Worm (Caenorhabditis elegans) whole organism, L1 larva: ENCODE data around the gene cdl-1.

Source experiments
- C04F5.9 ChIP-seq: sonication (generic microtip); optimal IDR thresholded peaks from 2 replicates; lab custom pipeline; 2016; ENCODE audit warnings: missing genetic modification characterization, missing compliant biosample characterization
- C16A3.4 ChIP-seq: fragments of 150-350 bp; optimal IDR thresholded peaks from 2 replicates; lab custom pipeline; 2014; ENCODE audit warnings: missing biosample characterization, missing genetic modification characterization
- C34B4.2 ChIP-seq: sonication (generic microtip); optimal IDR thresholded peaks from 2 replicates; lab custom pipeline; 2017; ENCODE audit warnings: mild to moderate bottlenecking, missing genetic modification characterization, missing compliant biosample characterization
- F16B12.6 ChIP-seq: fragments of 150-350 bp; optimal IDR thresholded peaks from 2 replicates; lab custom pipeline; 2014; ENCODE audit warnings: missing biosample characterization, missing genetic modification characterization
- aha-1 ChIP-seq: fragments of 150-350 bp; optimal IDR thresholded peaks from 2 replicates; lab custom pipeline; 2014; ENCODE audit warnings: missing biosample characterization, missing genetic modification characterization
- aly-2 ChIP-seq: fragments of 150-350 bp; optimal IDR thresholded peaks from 2 replicates; lab custom pipeline; 2014; ENCODE audit warnings: missing biosample characterization, missing genetic modification characterization
- ama-1 ChIP-seq: fragments of 150-350 bp; optimal IDR thresholded peaks from 2 replicates; lab custom pipeline; 2014
- blmp-1 ChIP-seq: fragments of 150-350 bp; optimal IDR thresholded peaks from 2 replicates; lab custom pipeline; 2014; ENCODE audit warnings: missing biosample characterization, missing genetic modification characterization
- ceh-63 ChIP-seq: fragments of 200-800 bp; sonication (Bioruptor generic); optimal IDR thresholded peaks from 2 replicates; lab custom pipeline; 2018; ENCODE audit warnings: mild to moderate bottlenecking, missing genetic modification characterization, missing compliant biosample characterization
- ceh-8 ChIP-seq: fragments of 200-800 bp; sonication (Bioruptor generic); optimal IDR thresholded peaks from 2 replicates; lab custom pipeline; 2018; ENCODE audit warnings: mild to moderate bottlenecking, missing genetic modification characterization, moderate library complexity, missing compliant biosample characterization
- ceh-82 ChIP-seq, 3 experiments: fragments of 150-350 bp in 1 of 3; sonication (generic microtip) in 2 of 3; optimal IDR thresholded peaks; 2 replicates each; lab custom pipeline; 2014 to 2017; ENCODE audit warnings: missing biosample characterization in 3 of 3, missing genetic modification characterization in 3 of 3
- ceh-88 ChIP-seq: fragments of 200-800 bp; sonication (Bioruptor generic); IDR thresholded peaks from 2 replicates; pipeline ENCODE4 v1.3.6; 2022; ENCODE audit warnings: missing genetic modification characterization, missing compliant biosample characterization
- ceh-90 ChIP-seq: sonication (generic microtip); optimal IDR thresholded peaks from 2 replicates; lab custom pipeline; 2016; ENCODE audit warnings: missing genetic modification characterization, missing compliant biosample characterization
- ces-1 ChIP-seq: fragments of 150-350 bp; optimal IDR thresholded peaks from 2 replicates; lab custom pipeline; 2014; ENCODE audit warnings: missing biosample characterization, missing genetic modification reagents, missing genetic modification characterization
- dsc-1 ChIP-seq: sonication (generic microtip); optimal IDR thresholded peaks from 2 replicates; lab custom pipeline; 2016; ENCODE audit warnings: mild to moderate bottlenecking, missing genetic modification characterization, missing compliant biosample characterization
- efl-1 ChIP-seq, 4 experiments: fragments of 150-350 bp; optimal IDR thresholded peaks in 3 of 4; peaks in 1 of 4; 1 replicate in 1 of 4; 2 replicates in 3 of 4; lab custom pipeline; 2014; ENCODE audit warnings: missing biosample characterization in 2 of 4, missing genetic modification characterization in 2 of 4, missing genetic modification reagents in 2 of 4
- efl-3 ChIP-seq: fragments of 200-800 bp; sonication (Bioruptor generic); optimal IDR thresholded peaks from 2 replicates; lab custom pipeline; 2018; ENCODE audit warnings: mild to moderate bottlenecking, missing genetic modification characterization, missing compliant biosample characterization
- egl-13 ChIP-seq: sonication (generic microtip); optimal IDR thresholded peaks from 2 replicates; lab custom pipeline; 2016; ENCODE audit warnings: missing genotype, missing genetic modification reagents, missing genetic modification characterization, missing compliant biosample characterization
- egl-27 ChIP-seq, 2 experiments: fragments of 150-350 bp in 1 of 2; sonication (generic microtip); optimal IDR thresholded peaks; 3 replicates each; lab custom pipeline; 2017 to 2018; ENCODE audit warnings: missing biosample characterization in 2 of 2, missing genetic modification characterization in 2 of 2, missing genetic modification reagents in 2 of 2
- elt-2 ChIP-seq: sonication (generic microtip); optimal IDR thresholded peaks from 2 replicates; lab custom pipeline; 2016; ENCODE audit warnings: missing genetic modification characterization, mild to moderate bottlenecking, inconsistent platforms, missing compliant biosample characterization, missing genetic modification reagents
- elt-3 ChIP-seq, 6 experiments: fragments of 150-350 bp in 1 of 6; sonication (generic microtip); optimal IDR thresholded peaks; 2 replicates each; lab custom pipeline; 2017 to 2018; ENCODE audit warnings: missing biosample characterization in 6 of 6, missing genetic modification characterization in 6 of 6, inconsistent platforms in 1 of 6
- ets-5 ChIP-seq: fragments of 200-800 bp; sonication (Bioruptor generic); IDR thresholded peaks from 2 replicates; pipeline ENCODE4 v1.3.6; 2022; ENCODE audit warnings: missing genetic modification characterization, missing compliant biosample characterization
- fkh-4 ChIP-seq: sonication (generic microtip); optimal IDR thresholded peaks from 2 replicates; lab custom pipeline; 2016; ENCODE audit warnings: missing compliant biosample characterization, missing genetic modification characterization, borderline replicate concordance
- fkh-8 ChIP-seq: sonication (generic microtip); optimal IDR thresholded peaks from 2 replicates; lab custom pipeline; 2016; ENCODE audit warnings: mild to moderate bottlenecking, missing genetic modification characterization, missing compliant biosample characterization
- fos-1 ChIP-seq: fragments of 150-350 bp; optimal IDR thresholded peaks from 2 replicates; lab custom pipeline; 2014; ENCODE audit warnings: missing biosample characterization, missing genetic modification characterization
- hlh-17 ChIP-seq: fragments of 200-800 bp; sonication (Bioruptor generic); optimal IDR thresholded peaks from 2 replicates; lab custom pipeline; 2018; ENCODE audit warnings: missing genetic modification characterization, mild to moderate bottlenecking, missing compliant biosample characterization, moderate library complexity, borderline replicate concordance
- hlh-4 ChIP-seq: sonication (generic microtip); optimal IDR thresholded peaks from 2 replicates; lab custom pipeline; 2016; ENCODE audit warnings: mild to moderate bottlenecking, missing genetic modification characterization, missing compliant biosample characterization
- hpl-2 ChIP-seq: fragments of 150-350 bp; optimal IDR thresholded peaks from 2 replicates; lab custom pipeline; 2014; ENCODE audit warnings: missing biosample characterization, missing genetic modification reagents, missing genetic modification characterization
- isw-1 ChIP-seq: fragments of 200-800 bp; sonication (Bioruptor generic); IDR thresholded peaks from 2 replicates; pipeline ENCODE4 v1.3.6; 2022; ENCODE audit warnings: missing genetic modification characterization, missing compliant biosample characterization
- jun-1 ChIP-seq: fragments of 150-350 bp; optimal IDR thresholded peaks from 2 replicates; lab custom pipeline; 2014; ENCODE audit warnings: missing biosample characterization, missing genetic modification reagents, missing genetic modification characterization
- lin-14 ChIP-seq: fragments of 200-800 bp; sonication (Bioruptor generic); optimal IDR thresholded peaks from 2 replicates; lab custom pipeline; 2018; ENCODE audit warnings: mild to moderate bottlenecking, missing genetic modification characterization, moderate library complexity, missing compliant biosample characterization
- lin-15B ChIP-seq: fragments of 150-350 bp; sonication (generic microtip); optimal IDR thresholded peaks from 3 replicates; lab custom pipeline; 2014; ENCODE audit warnings: missing biosample characterization, missing genetic modification characterization
- lin-35 ChIP-seq, 2 experiments: fragments of 150-350 bp; optimal IDR thresholded peaks; 2 replicates each; lab custom pipeline; 2014; ENCODE audit warnings: missing biosample characterization in 2 of 2, missing genetic modification characterization in 2 of 2, missing genetic modification reagents in 2 of 2
- lin-39 ChIP-seq: fragments of 150-350 bp; optimal IDR thresholded peaks from 2 replicates; lab custom pipeline; 2014; ENCODE audit warnings: missing biosample characterization, missing genetic modification reagents, missing genetic modification characterization
- lir-3 ChIP-seq: sonication (generic microtip); optimal IDR thresholded peaks from 2 replicates; lab custom pipeline; 2016; ENCODE audit warnings: mild to moderate bottlenecking, missing genetic modification characterization, moderate library complexity, missing compliant biosample characterization; ENCODE audit not compliant: poor library complexity
- lsy-2 ChIP-seq, 2 experiments: fragments of 150-350 bp; optimal IDR thresholded peaks; 2 replicates each; lab custom pipeline; 2014; ENCODE audit warnings: missing biosample characterization in 2 of 2, missing genetic modification characterization in 2 of 2
- mab-9 ChIP-seq: fragments of 200-800 bp; sonication (Bioruptor generic); IDR thresholded peaks from 2 replicates; pipeline ENCODE4 v1.3.6; 2022; ENCODE audit warnings: missing genetic modification reagents, missing genetic modification characterization, missing compliant biosample characterization
- mep-1 ChIP-seq: fragments of 150-350 bp; optimal IDR thresholded peaks from 2 replicates; lab custom pipeline; 2014; ENCODE audit warnings: missing biosample characterization, missing genetic modification characterization
- nhr-11 ChIP-seq: fragments of 150-350 bp; optimal IDR thresholded peaks from 2 replicates; lab custom pipeline; 2014; ENCODE audit warnings: missing biosample characterization, missing genetic modification characterization
- nhr-12 ChIP-seq: sonication (generic microtip); optimal IDR thresholded peaks from 2 replicates; lab custom pipeline; 2017; ENCODE audit warnings: missing biosample characterization, missing genetic modification characterization
- nhr-20 ChIP-seq: sonication (generic microtip); optimal IDR thresholded peaks from 2 replicates; lab custom pipeline; 2016; ENCODE audit warnings: mild to moderate bottlenecking, missing genetic modification characterization, missing compliant biosample characterization
- nhr-71 ChIP-seq: sonication (generic microtip); optimal IDR thresholded peaks from 2 replicates; lab custom pipeline; 2016; ENCODE audit warnings: mild to moderate bottlenecking, missing genetic modification characterization, moderate library complexity, missing compliant biosample characterization
- nhr-76 ChIP-seq: sonication (generic microtip); optimal IDR thresholded peaks from 2 replicates; lab custom pipeline; 2017; ENCODE audit warnings: missing biosample characterization, missing genetic modification characterization
- nhr-84 ChIP-seq: sonication (generic microtip); optimal IDR thresholded peaks from 2 replicates; lab custom pipeline; 2017; ENCODE audit warnings: missing biosample characterization, missing genetic modification characterization
- pqm-1 ChIP-seq: sonication (generic microtip); optimal IDR thresholded peaks from 3 replicates; lab custom pipeline; 2017; ENCODE audit warnings: missing biosample characterization, missing genetic modification characterization
- skn-1 ChIP-seq: fragments of 150-350 bp; optimal IDR thresholded peaks from 2 replicates; lab custom pipeline; 2014; ENCODE audit warnings: missing biosample characterization, missing genetic modification characterization
- snu-23 ChIP-seq: sonication (generic microtip); optimal IDR thresholded peaks from 2 replicates; lab custom pipeline; 2016; ENCODE audit warnings: missing genetic modification characterization, missing compliant biosample characterization
- sox-4 ChIP-seq: sonication (generic microtip); optimal IDR thresholded peaks from 2 replicates; lab custom pipeline; 2016; ENCODE audit warnings: missing genetic modification characterization, missing compliant biosample characterization
- sptf-1 ChIP-seq: fragments of 150-350 bp; optimal IDR thresholded peaks from 2 replicates; lab custom pipeline; 2014; ENCODE audit warnings: missing biosample characterization, missing genetic modification characterization
- sup-37 ChIP-seq: fragments of 200-800 bp; sonication (Bioruptor generic); optimal IDR thresholded peaks from 2 replicates; lab custom pipeline; 2018; ENCODE audit warnings: mild to moderate bottlenecking, missing genetic modification characterization, missing compliant biosample characterization
- unc-86 ChIP-seq: sonication (generic microtip); optimal IDR thresholded peaks from 2 replicates; lab custom pipeline; 2016; ENCODE audit warnings: missing genetic modification characterization, missing compliant biosample characterization
- zip-4 ChIP-seq: fragments of 200-800 bp; sonication (Bioruptor generic); optimal IDR thresholded peaks from 2 replicates; lab custom pipeline; 2018; ENCODE audit warnings: mild to moderate bottlenecking, missing genetic modification characterization, moderate library complexity, missing compliant biosample characterization
- ztf-11 ChIP-seq, 2 experiments: sonication (generic microtip); optimal IDR thresholded peaks; 2 replicates each; lab custom pipeline; 2016 to 2017; ENCODE audit warnings: missing genetic modification characterization in 2 of 2, missing biosample characterization in 1 of 2, missing compliant biosample characterization in 1 of 2

Gene cdl-1

DNA sequence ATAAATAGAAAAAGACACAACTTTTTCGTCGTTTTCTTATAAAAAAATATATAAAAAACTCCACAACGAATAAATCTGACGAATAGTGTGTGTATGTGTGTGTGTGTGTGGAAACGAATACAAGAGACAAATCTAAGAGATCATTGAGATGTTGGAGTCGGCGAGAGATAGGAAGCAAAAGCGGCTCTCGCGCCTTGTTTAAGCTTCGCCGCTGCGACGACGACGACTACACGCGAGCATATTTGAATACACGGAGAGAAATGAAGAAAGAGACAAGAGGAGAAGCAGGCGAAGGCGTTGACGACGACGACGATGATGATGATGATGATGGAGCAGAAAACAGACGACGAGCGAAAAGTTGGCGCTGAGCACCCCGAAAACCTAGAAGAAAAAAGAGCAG lies 40.5 kb upstream of the cdl-1 start (continued):
- no peak for TF ChIP-seq egl-27 (tag; optimal IDR thresholded peaks at IDR 0.05; lab: Kevin White, UChicago)
- TF ChIP-seq C04F5.9 (tag; lab: Kevin White, UChicago): no peak
- no peak for TF ChIP-seq F16B12.6 (tag; lab: Kevin White, UChicago)
- TF ChIP-seq egl-13: peak; percentile 53
- TF ChIP-seq lin-14: peak; percentile 79
- no peak for TF ChIP-seq elt-2 (tag; lab: Kevin White, UChicago)
- no peak for TF ChIP-seq fos-1 (tag; lab: Kevin White, UChicago)
- no peak for TF ChIP-seq ztf-11 (tag; optimal IDR thresholded peaks at IDR 0.05; lab: Kevin White, UChicago)
- no peak for TF ChIP-seq mab-9
- TF ChIP-seq ceh-8 (GFP tag; lab: Kevin White, UChicago): no peak
- TF ChIP-seq fkh-4: no peak
- no peak for TF ChIP-seq nhr-12 (tag; lab: Kevin White, UChicago)
- TF ChIP-seq unc-86: peak; percentile 56
- TF ChIP-seq snu-23: peak; percentile 15
- no peak for TF ChIP-seq lin-39 (tag; lab: Kevin White, UChicago)
- peak; percentile 34 for TF ChIP-seq dsc-1 (tag; lab: Kevin White, UChicago)
- TF ChIP-seq nhr-76 (tag; lab: Kevin White, UChicago): no peak
- no peak for TF ChIP-seq aha-1 (tag; lab: Kevin White, UChicago)
- no peak for TF ChIP-seq aly-2 (tag; lab: Kevin White, UChicago)
- no peak for TF ChIP-seq C34B4.2 (tag; lab: Kevin White, UChicago)
- TF ChIP-seq elt-3 (tag; optimal IDR thresholded peaks at IDR 0.05; lab: Kevin White, UChicago): no peak
- peak; percentile 20 to 48 for TF ChIP-seq efl-1 (optimal IDR thresholded peaks at IDR 0.05; lab: Kevin White, UChicago)
- peak in 1 of 2 experiments; percentile 11 for TF ChIP-seq efl-1 (GFP tag; optimal IDR thresholded peaks at IDR 0.05 in 1 of 2; lab: Kevin White, UChicago)
- peak; percentile 4 to 49 (median 8) for TF ChIP-seq ceh-82 (tag; optimal IDR thresholded peaks at IDR 0.05; lab: Kevin White, UChicago)
- peak; percentile 69 for TF ChIP-seq fkh-8 (tag; lab: Kevin White, UChicago)
- TF ChIP-seq hlh-4 (tag; lab: Kevin White, UChicago): no peak
- no peak for TF ChIP-seq ceh-63 (GFP tag; lab: Kevin White, UChicago)
- no peak for TF ChIP-seq pqm-1 (tag; lab: Kevin White, UChicago)
- no peak for TF ChIP-seq ceh-88 (GFP tag; lab: Robert Waterston, UW)
- no peak for TF ChIP-seq hlh-17 (GFP tag; lab: Kevin White, UChicago)
- TF ChIP-seq nhr-71 (tag; lab: Kevin White, UChicago): peak; percentile 39
- no peak for TF ChIP-seq C16A3.4
- no peak; the same call in 1 of the 2 replicates for TF ChIP-seq isw-1 (GFP tag; lab: Robert Waterston, UW)
- no peak for TF ChIP-seq nhr-11
- TF ChIP-seq ama-1: no peak
- no peak for TF ChIP-seq sup-37 (GFP tag; lab: Kevin White, UChicago)
- no peak for TF ChIP-seq efl-3 (GFP tag; lab: Kevin White, UChicago)
- no peak for TF ChIP-seq blmp-1 (tag; lab: Kevin White, UChicago)
- TF ChIP-seq jun-1 (tag; lab: Kevin White, UChicago): no peak
- no peak for TF ChIP-seq skn-1
- no peak for TF ChIP-seq ces-1 (GFP tag; lab: Kevin White, UChicago)
- no peak for TF ChIP-seq sox-4 (tag; lab: Kevin White, UChicago)
- no peak for TF ChIP-seq ceh-90 (tag; lab: Kevin White, UChicago)
- peak in 1 of 2 experiments; percentile 34 for TF ChIP-seq lin-35 (GFP tag; optimal IDR thresholded peaks at IDR 0.05; lab: Kevin White, UChicago)
- no peak for TF ChIP-seq ets-5 (GFP tag; lab: Robert Waterston, UW)
- peak in 1 of 2 experiments; percentile 41 for TF ChIP-seq lsy-2 (tag; optimal IDR thresholded peaks at IDR 0.05; lab: Kevin White, UChicago)
- no peak for TF ChIP-seq lin-15B
- no peak for TF ChIP-seq nhr-20
- no peak for TF ChIP-seq nhr-84
- TF ChIP-seq zip-4 (GFP tag; lab: Kevin White, UChicago): no peak
- TF ChIP-seq lir-3 (tag; lab: Kevin White, UChicago): no peak
- no peak for TF ChIP-seq sptf-1 (tag; lab: Kevin White, UChicago)
- no peak for TF ChIP-seq mep-1
- TF ChIP-seq hpl-2 (GFP tag; lab: Kevin White, UChicago): no peak
